Fruit fly (Drosophila melanogaster) Kc167 (cell line): ENCODE results near the gene CycE.

Experiments
- Myc ChIP-seq: fragments of >200 bp; optimal IDR thresholded peaks from 2 replicates; lab custom pipeline; 2017; ENCODE audit warnings: missing external identifiers
- Sin3A ChIP-seq: fragments of >200 bp; optimal IDR thresholded peaks from 2 replicates; lab custom pipeline; 2018; ENCODE audit warnings: missing external identifiers
- h ChIP-seq: fragments of >200 bp; optimal IDR thresholded peaks from 3 replicates; lab custom pipeline; 2018; ENCODE audit warnings: missing external identifiers
- insv ChIP-seq: fragments of >200 bp; optimal IDR thresholded peaks from 3 replicates; lab custom pipeline; 2018; ENCODE audit warnings: missing external identifiers
- psq ChIP-seq: fragments of >200 bp; optimal IDR thresholded peaks from 2 replicates; lab custom pipeline; 2017; ENCODE audit warnings: missing external identifiers
- ttk ChIP-seq: sonication (Bioruptor generic); optimal IDR thresholded peaks from 2 replicates; lab custom pipeline; 2017; ENCODE audit warnings: missing external identifiers

CycE gene

DNA sequence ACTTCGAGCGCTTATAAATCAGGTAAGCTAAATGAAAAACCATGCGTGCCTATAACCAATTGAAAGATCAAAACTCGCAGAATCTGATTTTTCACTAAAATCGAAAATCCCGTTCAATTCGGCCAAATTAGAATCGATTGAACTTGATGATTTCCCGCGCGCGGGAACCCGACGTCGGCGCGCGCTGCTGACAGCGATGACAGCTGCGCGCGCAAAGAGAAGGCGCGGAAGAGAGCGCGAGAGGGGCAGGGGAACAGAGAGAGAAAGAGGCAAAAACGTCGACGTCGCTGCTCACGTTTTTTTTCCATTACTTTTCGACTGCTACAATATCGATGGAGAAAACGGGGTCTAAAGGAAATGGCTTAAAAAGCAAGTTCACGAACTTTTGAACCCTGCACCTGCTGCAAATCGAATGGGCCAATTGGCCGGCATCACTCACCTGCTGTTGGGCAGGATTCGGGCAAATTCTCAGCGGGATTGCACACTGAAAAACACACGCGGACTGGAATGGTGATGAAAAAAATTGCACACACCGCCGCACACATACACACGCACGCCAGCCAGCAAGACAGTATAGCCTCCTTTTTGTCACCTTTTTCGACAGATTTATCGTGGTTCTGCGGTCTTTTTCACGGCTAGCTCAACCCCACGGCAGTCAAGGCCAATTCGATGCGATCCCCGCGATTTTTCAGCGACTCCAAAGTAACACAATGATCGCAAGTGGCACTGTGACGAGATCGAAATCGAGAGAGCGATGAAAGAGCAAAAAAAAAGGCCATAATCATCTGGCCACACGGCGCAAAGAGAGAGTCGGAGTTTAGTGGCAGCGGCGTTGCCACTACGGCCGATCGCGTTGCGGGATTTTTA, at the start of gene CycE:
Gene CycE, minus strand, starts transcription at position 757 of the 867 bp plus-strand sequence.
- no peak for TF ChIP-seq ttk
- TF ChIP-seq insv (lab: Kevin White, UChicago) = no peak

DNA sequence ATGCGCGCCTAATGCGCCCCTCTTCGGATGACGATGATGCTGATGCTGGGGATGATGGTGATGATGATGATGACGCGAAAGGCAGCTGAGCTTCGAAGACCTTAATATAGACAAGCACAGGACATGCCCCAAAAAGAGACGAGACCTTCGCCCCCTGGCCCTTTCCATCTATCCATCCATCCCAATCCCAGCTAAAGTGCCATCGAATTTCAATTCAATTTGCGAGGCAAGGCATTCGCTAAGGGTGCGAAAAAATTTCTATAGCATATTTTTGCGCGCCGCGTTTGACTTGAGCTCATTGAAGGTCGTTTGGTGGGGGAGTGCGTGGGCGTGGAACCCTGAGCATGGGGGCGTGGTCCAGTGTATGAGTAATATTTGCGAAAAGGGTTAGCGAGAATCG, 48.4 kb upstream of the CycE start:
- no peak for TF ChIP-seq insv (lab: Kevin White, UChicago)
- TF ChIP-seq h (lab: Kevin White, UChicago) = no peak
- TF ChIP-seq ttk = no peak
- TF ChIP-seq psq (lab: Kevin White, UChicago) = no peak
- no peak for TF ChIP-seq Sin3A (lab: Kevin White, UChicago)
- no peak for TF ChIP-seq Myc

DNA sequence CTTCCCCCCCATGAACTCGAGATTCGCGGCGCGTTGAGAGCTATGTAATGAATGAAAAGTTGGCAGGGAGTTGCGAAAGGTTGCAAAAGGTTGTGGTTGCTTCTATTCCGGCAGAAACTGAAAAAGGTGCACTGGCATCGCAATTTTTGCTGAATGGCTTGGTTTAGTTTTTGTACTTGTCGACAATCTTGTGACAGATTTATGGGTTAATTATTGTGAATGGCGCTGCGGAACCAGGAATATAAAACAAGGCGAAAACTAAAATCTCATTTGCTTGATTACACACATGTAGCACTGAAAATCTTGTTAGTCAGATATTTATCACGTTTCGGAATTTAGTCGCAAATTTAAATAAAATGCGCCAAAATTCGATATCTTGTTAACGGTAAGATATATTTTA, 35.8 kb upstream of the CycE start, which contains the start of gene t-Grip91:
Gene t-Grip91, plus strand, starts transcription at position 301 of the 400 bp plus-strand sequence.
- TF ChIP-seq insv (lab: Kevin White, UChicago) (no peak), psq (lab: Kevin White, UChicago) (no peak), h (lab: Kevin White, UChicago) (no peak), Myc (no peak), ttk (no peak)

DNA sequence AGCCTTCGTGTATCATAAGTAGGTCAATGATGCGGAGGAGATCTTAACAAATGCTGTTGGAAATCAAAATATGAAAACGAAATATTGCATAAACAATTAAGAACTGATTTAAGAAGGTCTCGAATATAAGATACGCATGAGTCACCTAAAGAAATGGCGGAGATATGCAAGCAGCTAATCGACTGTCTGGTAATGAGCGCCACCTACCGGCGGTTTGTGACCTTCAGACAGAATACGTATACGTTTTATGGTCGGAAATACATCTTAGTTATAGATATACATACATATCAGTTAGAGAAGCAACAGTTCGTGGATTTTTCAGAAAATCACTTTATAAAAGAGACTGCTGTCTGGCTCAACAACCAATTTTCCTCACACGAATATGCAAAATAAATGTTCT, 35.0 kb upstream of the CycE start:
- TF ChIP-seq h (lab: Kevin White, UChicago) (no peak), Myc (no peak), ttk (no peak), insv (lab: Kevin White, UChicago) (no peak), psq (lab: Kevin White, UChicago) (no peak), Sin3A (lab: Kevin White, UChicago) (no peak)

DNA sequence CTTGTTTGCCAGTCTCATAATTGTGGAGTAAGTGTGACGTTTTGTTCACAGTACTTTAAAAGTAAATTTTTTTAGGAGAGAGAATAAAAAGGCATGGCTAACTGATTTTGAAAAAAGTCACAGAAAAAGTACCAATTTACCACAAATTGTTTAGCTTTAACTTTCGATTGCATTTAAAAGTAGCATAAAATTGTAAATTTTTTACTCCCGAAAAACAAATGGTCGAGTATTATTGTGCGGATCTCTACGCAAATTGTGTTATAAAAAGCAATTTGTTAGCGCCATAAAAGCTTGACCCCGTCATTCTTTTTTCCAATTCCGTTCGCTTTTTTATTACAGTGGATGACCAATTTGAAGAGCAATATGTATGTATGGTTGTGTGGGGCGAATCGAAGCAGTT, 28.8 kb upstream of the CycE start, which contains the start of gene CG43760:
Gene CG43760, minus strand, starts transcription at position 101 of the 400 bp plus-strand sequence.
- TF ChIP-seq h (lab: Kevin White, UChicago) (no peak), ttk (no peak)

DNA sequence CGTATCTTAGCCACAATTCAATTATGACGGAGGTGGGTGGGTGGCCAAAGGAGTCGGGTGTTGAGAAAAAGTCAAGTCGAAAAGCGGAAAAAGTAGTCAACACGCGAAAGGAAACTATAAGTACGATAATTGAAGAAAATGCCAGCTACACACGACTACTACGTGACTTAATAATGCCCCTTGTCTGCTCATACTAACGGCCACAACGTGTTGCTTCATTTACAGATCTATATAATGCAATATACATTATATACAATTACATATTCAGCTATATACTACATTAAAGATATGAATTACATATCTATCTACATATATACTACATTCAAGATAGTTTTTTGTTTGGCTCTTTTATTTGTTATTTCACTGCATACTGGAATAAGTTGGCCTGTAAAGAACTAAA, 25.1 kb upstream of the CycE start, which contains the start of gene CG31826:
Gene CG31826, minus strand, starts transcription at position 101 of the 400 bp plus-strand sequence.
- no peak for TF ChIP-seq ttk
- no peak for TF ChIP-seq h (lab: Kevin White, UChicago)
- no peak for TF ChIP-seq Sin3A (lab: Kevin White, UChicago)
- no peak for TF ChIP-seq Myc
- no peak for TF ChIP-seq psq (lab: Kevin White, UChicago)
- no peak for TF ChIP-seq insv (lab: Kevin White, UChicago)

DNA sequence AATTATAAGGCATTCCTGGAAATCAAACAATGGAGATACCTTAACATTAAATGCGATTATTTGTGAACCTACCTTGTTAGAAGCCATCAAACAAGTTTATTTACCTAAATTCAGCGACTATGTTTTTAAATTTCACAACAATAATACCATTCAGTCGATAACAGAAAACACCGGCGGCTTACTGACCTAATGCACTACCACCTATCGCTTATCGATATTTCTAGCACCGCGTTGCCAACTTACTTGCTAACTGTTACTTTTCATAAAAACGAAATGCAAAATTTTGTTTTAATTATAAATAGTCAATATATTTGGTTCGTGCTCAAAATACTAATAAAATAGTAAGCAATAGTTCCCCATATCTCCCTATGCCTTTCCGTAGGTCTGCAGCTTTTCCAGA, 23.0 kb upstream of the CycE start, which contains the start of gene Ku80:
Gene Ku80, minus strand, starts transcription at position 182 of the 400 bp plus-strand sequence.
- TF ChIP-seq insv (lab: Kevin White, UChicago) = no peak
- no peak for TF ChIP-seq ttk
- no peak for TF ChIP-seq Myc
- no peak for TF ChIP-seq Sin3A (lab: Kevin White, UChicago)
- no peak for TF ChIP-seq h (lab: Kevin White, UChicago)
- no peak for TF ChIP-seq psq (lab: Kevin White, UChicago)

DNA sequence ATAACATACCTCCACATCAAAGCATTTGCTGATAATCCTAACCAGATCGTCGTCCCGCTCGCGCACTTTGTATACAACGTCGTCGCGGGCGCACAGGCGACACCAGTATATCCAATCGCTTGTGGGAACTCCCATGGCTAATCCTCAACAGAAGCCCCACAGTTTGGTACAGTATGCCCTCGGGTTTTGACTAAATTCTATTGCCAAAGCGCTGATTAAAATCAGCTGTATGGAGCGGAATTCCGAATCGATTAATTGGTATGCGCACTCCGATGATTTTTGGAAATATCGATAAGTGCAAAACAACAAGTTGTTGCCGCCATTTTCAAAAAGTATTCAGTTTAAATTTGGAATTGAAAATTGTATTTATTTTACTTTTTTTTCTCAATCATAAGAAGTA, 20.1 kb upstream of the CycE start, which contains the start of gene wek:
Gene wek, minus strand, starts transcription at position 253 of the 400 bp plus-strand sequence.
- no peak for TF ChIP-seq Sin3A (lab: Kevin White, UChicago)
- no peak for TF ChIP-seq Myc
- TF ChIP-seq psq (lab: Kevin White, UChicago) = no peak
- no peak for TF ChIP-seq ttk
- TF ChIP-seq insv (lab: Kevin White, UChicago) = no peak
- no peak for TF ChIP-seq h (lab: Kevin White, UChicago)

DNA sequence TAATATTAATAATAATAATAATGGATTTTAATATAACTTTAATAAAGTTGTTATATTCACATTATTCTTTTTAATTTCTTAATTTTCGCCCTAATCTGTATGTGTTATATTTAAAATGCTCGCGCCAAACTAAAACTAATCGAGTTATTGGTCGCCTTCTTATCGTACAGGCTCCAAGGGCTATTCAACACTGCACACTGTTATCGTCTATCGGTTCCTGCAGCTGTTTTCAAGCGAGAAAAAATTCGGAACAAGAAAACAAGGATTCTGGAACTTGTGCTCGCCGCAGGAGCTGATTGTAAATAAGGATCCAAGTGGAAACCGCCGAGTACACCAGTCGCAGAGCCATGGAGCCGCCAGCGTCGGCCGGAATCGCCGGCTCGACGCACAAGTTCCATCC, 16.1 kb upstream of the CycE start, which contains the start of gene CG3793:
Gene CG3793, plus strand, starts transcription at position 192 of the 400 bp plus-strand sequence.
- TF ChIP-seq Sin3A (lab: Kevin White, UChicago) = no peak
- TF ChIP-seq Myc = no peak

DNA sequence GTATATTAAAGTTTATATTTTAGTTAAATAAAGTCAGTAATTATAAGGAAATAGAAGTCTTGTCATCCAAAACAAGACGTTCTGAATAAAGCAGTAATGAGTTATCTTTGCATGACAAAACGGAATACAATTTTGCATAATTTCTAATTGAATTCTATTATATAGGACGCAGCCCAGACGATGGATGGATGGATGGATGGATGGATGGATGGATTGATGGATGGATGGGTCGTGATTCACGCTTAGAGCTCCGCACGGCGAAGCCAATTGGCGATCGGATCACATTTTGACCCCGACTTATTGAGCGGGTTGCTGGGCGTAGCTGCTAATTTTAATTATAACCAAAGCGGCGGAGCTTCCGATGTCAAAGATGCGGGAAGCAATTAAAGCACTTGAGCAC, 15.5 kb upstream of the CycE start:
- TF ChIP-seq Sin3A (lab: Kevin White, UChicago) (no peak), ttk (no peak), insv (lab: Kevin White, UChicago) (no peak), Myc (no peak), h (lab: Kevin White, UChicago) (no peak), psq (lab: Kevin White, UChicago) (no peak)

DNA sequence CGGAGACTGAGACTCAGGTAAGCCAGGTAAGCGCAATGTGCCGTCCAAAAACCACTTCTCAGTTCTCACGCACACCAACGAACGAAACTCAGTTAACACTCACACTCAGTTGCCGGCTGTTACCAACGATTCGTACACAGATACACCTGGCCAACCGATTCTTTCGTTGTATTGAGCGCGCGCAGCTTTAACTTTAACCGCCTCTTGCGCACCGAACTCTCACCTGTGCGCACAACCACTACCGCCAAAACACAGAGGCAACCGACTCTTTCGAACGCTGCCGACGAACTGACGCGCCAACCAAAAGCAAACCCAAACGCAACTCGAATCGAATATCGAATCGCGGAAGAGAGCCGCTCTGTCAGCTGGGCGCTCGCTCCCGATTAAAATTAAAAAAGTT, 14.5 kb upstream of the CycE start, which contains the start of gene Gli:
Gene Gli, minus strand, starts transcription at position 293 of the 400 bp plus-strand sequence.
- TF ChIP-seq psq (lab: Kevin White, UChicago) (no peak), ttk (no peak), insv (lab: Kevin White, UChicago) (no peak), Sin3A (lab: Kevin White, UChicago) (no peak), Myc (no peak), h (lab: Kevin White, UChicago) (no peak)

DNA sequence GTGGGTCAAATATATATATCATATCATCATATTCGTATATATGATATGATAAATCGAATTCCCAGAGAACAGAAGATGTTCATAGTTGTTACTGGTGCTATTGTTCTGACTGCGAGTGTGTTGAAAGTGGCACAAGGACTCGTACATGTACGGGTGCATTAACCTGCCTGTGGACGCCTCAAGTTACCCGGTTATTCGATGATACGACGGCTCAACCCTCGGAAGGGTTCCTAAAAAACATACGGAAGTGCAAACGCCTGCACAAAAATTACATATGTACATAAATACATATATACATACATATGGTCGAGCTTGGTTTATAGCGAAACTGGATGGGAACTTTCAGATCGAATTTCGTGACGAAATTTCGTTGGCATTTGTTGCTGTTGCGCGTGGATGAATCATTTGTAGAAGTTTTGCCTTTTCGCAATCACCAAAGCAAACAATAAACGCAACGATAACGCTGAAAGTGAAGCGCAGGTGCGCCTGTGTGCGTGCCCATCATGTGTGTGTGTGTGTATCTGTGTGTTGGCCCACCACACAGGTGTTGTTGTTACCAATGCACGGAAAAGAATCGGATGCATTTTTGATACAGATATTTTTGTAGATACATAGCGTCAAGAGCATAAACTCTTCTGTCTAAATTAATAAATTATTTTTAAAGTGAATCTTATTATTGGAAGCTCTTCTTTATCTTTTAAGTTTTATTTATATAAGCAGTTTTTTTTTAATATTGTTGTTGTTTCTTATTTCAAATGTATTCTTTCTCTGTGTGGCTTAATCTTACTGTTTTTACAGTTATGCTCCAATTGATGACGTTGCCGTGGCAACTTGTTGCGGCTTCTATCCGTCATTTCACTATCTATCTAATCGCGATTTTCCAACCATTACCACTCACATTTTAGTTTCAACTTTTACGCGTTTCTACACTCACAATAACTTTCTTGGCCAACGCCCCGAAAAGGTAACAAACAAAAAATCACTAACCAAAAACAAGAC, 13.8 kb upstream of the CycE start:
- TF ChIP-seq ttk = no peak
- no peak for TF ChIP-seq Sin3A (lab: Kevin White, UChicago)
- no peak for TF ChIP-seq h (lab: Kevin White, UChicago)
- no peak for TF ChIP-seq Myc
- no peak for TF ChIP-seq psq (lab: Kevin White, UChicago)
- no peak for TF ChIP-seq insv (lab: Kevin White, UChicago)
